Worm (Caenorhabditis elegans): Measurements from ENCODE around the gene ZC239.17.

- TF ChIP-seq dve-1 (tag; optimal IDR thresholded peaks at IDR 0.05) (no peak), dmd-4 (tag; optimal IDR thresholded peaks at IDR 0.05; ENCODE audit: borderline replicate concordance) (no peak), pag-3 (tag; optimal IDR thresholded peaks at IDR 0.05; ENCODE audit: borderline replicate concordance) (no peak), ztf-16 (tag; optimal IDR thresholded peaks at IDR 0.05) (no peak), ceh-2 (tag; optimal IDR thresholded peaks at IDR 0.05) (no peak), ama-1 (optimal IDR thresholded peaks at IDR 0.05) (no peak), hlh-13 (GFP tag; optimal IDR thresholded peaks at IDR 0.05) (no peak), ceh-22 (tag; optimal IDR thresholded peaks at IDR 0.05) (no peak), pqm-1 (tag; optimal IDR thresholded peaks at IDR 0.05) (no peak)
Measured at ce11 chrII:3222686-3223085, 3.0 kb downstream of the ZC239.17 start, which contains the start of gene ZC239.13.
